Worm (Caenorhabditis elegans): ENCODE results near the gene txt-4.

DNA sequence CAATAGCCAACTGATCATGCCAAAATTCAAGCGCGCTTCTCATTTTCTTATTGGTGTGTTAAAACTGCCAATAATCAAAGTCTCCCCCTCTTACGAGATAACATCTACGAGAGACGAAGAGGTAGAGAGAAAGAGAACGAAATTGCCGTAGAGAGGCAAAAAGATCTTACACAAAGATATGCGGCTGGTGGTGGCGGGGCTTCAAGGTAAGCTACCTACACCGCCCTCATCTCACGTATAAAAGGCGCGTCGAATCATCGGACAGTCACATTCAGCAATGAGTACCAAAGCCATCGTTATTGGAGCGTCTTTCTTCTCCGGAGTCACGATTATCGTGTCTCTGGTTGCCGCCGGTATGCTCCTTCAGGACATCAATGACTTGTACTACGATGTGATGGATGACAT is 38.1 kb downstream of the txt-4 start, which contains the start of gene col-107:
- no peak for TF ChIP-seq ceh-8 (GFP tag; optimal IDR thresholded peaks at IDR 0.05)
- TF ChIP-seq pqm-1 (tag; optimal IDR thresholded peaks at IDR 0.05) = no peak
- no peak for TF ChIP-seq fkh-10 (GFP tag; optimal IDR thresholded peaks at IDR 0.05)
- no peak for TF ChIP-seq unc-62 (GFP tag; optimal IDR thresholded peaks at IDR 0.05)
- no peak for TF ChIP-seq snpc-4 (tag; optimal IDR thresholded peaks at IDR 0.05)
- no peak for TF ChIP-seq irx-1 (tag; optimal IDR thresholded peaks at IDR 0.05)
- TF ChIP-seq dsc-1 (tag; optimal IDR thresholded peaks at IDR 0.05) = no peak
- no peak for TF ChIP-seq C16A3.4 (tag; optimal IDR thresholded peaks at IDR 0.05)
- TF ChIP-seq fkh-4 (tag; optimal IDR thresholded peaks at IDR 0.05; ENCODE audit: borderline replicate concordance) = no peak
- no peak for TF ChIP-seq mdl-1 (tag; optimal IDR thresholded peaks at IDR 0.05)
- TF ChIP-seq blmp-1 (tag; optimal IDR thresholded peaks at IDR 0.05) = peak; percentile 32
